Worm (Caenorhabditis elegans): ENCODE results near the gene C45H4.14.

- TF ChIP-seq unc-62 (GFP tag; optimal IDR thresholded peaks at IDR 0.05) (no peak), mep-1 (tag; optimal IDR thresholded peaks at IDR 0.05) (no peak), sptf-1 (tag; optimal IDR thresholded peaks at IDR 0.05) (no peak), mls-2 (tag; optimal IDR thresholded peaks at IDR 0.05) (no peak), nhr-12 (tag; optimal IDR thresholded peaks at IDR 0.05) (no peak), hlh-1 (tag; optimal IDR thresholded peaks at IDR 0.05) (no peak), unc-39 (tag; optimal IDR thresholded peaks at IDR 0.05) (no peak), elt-3 (tag; optimal IDR thresholded peaks at IDR 0.05) (no peak), nhr-237 (tag; optimal IDR thresholded peaks at IDR 0.05) (no peak), pha-4 (tag; optimal IDR thresholded peaks at IDR 0.05) (no peak)
These were observed 39.7 kb downstream of the C45H4.14 start, which contains the start of gene F22F7.11 for ce11 chrV:2119529-2119928.
